Fruit fly (Drosophila melanogaster): ENCODE results near the gene CG13901.

The CG13901 gene

DNA sequence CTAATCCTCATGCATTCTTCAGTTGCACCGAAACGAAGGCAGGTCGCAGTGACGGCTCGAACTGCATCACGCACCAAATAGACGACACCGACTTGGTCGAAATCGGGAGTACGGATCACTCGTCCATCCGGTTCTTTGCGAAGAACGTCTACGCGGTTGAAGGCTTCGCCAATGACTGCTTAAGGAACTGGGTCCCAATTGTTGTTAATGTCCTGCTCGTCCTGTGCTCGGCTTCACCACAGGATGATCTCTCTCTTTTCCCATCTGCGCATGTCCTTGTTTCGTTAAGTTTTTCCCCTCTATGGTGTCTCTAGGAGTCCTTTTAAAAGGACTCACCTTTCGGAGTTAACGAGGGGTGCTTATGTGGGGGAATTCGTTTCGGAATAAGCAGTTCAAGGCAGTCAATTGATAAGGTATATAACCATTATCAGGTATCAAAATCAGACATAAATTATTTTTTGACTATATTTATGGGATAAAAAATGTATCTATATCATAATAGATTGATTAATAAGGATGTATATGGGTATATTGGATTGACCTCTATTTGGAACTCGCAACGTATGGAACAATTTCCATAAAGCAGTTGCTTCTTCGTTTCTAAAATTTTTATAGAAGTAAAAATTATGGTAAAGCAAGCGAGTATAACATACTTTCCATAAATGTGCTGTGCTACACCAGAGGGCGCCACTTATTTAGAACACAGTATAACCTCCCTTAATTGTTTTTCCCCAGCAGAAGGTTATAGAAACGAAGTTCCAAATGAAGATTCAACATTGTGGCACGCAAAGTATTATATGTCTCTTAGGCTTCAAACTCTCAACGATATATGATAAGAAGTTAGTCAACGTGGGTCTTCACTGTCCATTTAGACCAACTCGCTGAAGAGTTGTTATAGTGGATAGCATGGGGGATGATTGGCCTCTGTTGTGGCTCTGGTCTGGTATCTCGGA lies 19.7 kb upstream of the CG13901 start, which contains the start of gene dpr20 (continued):
- TF ChIP-seq run (tag; optimal IDR thresholded peaks at IDR 0.05) (no peak), hbn (GFP tag; IDR thresholded peaks at IDR 0.05; ENCODE audit: partially characterized antibody) (no peak), Hr51 (GFP tag; optimal IDR thresholded peaks at IDR 0.05) (peak; percentile 49 to 61), NFAT (GFP tag; IDR thresholded peaks at IDR 0.05) (peak; percentile 94), Mrtf (GFP tag; IDR thresholded peaks at IDR 0.05) (peak; percentile 83), prd (optimal IDR thresholded peaks at IDR 0.05) (no peak), prd (GFP tag; IDR thresholded peaks at IDR 0.05) (peak; percentile 90), CG17829 (tag; optimal IDR thresholded peaks at IDR 0.05) (peak; percentile 59), lola (GFP tag; optimal IDR thresholded peaks at IDR 0.05) (peak in 1 of 3 experiments; percentile 35), lab (GFP tag; optimal IDR thresholded peaks at IDR 0.05) (peak; percentile 94), pnt (GFP tag; optimal IDR thresholded peaks at IDR 0.05) (peak; percentile 56), Xrp1 (GFP tag; IDR thresholded peaks at IDR 0.05) (peak; percentile 87), GATAe (GFP tag; conservative IDR thresholded peaks at IDR 0.05) (peak; percentile 48), row (GFP tag; IDR thresholded peaks at IDR 0.05) (peak; percentile 93), CoRest (tag; optimal IDR thresholded peaks at IDR 0.05) (peak; percentile 71), p53 (GFP tag; optimal IDR thresholded peaks at IDR 0.05) (no peak), CG7987 (GFP tag; optimal IDR thresholded peaks at IDR 0.05) (peak; percentile 58), CG3163 (GFP tag; optimal IDR thresholded peaks at IDR 0.05) (no peak), toy (GFP tag; IDR thresholded peaks at IDR 0.05) (peak; percentile 66; the same call in 1 of the 2 replicates), CG1792 (GFP tag; optimal IDR thresholded peaks at IDR 0.05) (peak; percentile 76), Camta (GFP tag; optimal IDR thresholded peaks at IDR 0.05) (peak; percentile 65), CG6689 (GFP tag; IDR thresholded peaks at IDR 0.05) (peak; percentile 73), CG1832 (GFP tag; optimal IDR thresholded peaks at IDR 0.05) (no peak), CG5180 (GFP tag; optimal IDR thresholded peaks at IDR 0.05) (peak; percentile 20), CG18011 (GFP tag; optimal IDR thresholded peaks at IDR 0.05) (peak; percentile 40), ind (GFP tag; optimal IDR thresholded peaks at IDR 0.05) (peak; percentile 89), CG4707 (GFP tag; optimal IDR thresholded peaks at IDR 0.05) (peak; percentile 6), crc (GFP tag; optimal IDR thresholded peaks at IDR 0.05) (peak; percentile 55), CTCF (GFP tag; optimal IDR thresholded peaks at IDR 0.05) (peak; percentile 90), gem (tag; optimal IDR thresholded peaks at IDR 0.05) (peak; percentile 77), CG10959 (GFP tag; IDR thresholded peaks at IDR 0.05) (peak; percentile 36), Deaf1 (tag; optimal IDR thresholded peaks at IDR 0.05) (peak; percentile 90), salm (tag; optimal IDR thresholded peaks at IDR 0.05) (no peak), pzg (GFP tag; optimal IDR thresholded peaks at IDR 0.05) (peak; percentile 16), scrt (GFP tag; optimal IDR thresholded peaks at IDR 0.05) (peak; percentile 76), CG10147 (GFP tag; optimal IDR thresholded peaks at IDR 0.05) (peak; percentile 62), Rx (GFP tag; IDR thresholded peaks at IDR 0.05) (peak; percentile 85), mirr (GFP tag; optimal IDR thresholded peaks at IDR 0.05) (peak; percentile 60), CG9932 (GFP tag; IDR thresholded peaks at IDR 0.05) (peak; percentile 90), Fer3 (tag; optimal IDR thresholded peaks at IDR 0.05) (peak; percentile 82), ash1 (GFP tag; optimal IDR thresholded peaks at IDR 0.05) (peak; percentile 49), sna (GFP tag; IDR thresholded peaks at IDR 0.05; ENCODE audit: partially characterized antibody) (no peak), fd102C (GFP tag; optimal IDR thresholded peaks at IDR 0.05) (no peak), CG12236 (GFP tag; optimal IDR thresholded peaks at IDR 0.05) (peak; percentile 26), Ada2b (GFP tag; IDR thresholded peaks at IDR 0.05) (peak; percentile 90), Chrac-16 (GFP tag; optimal IDR thresholded peaks at IDR 0.05) (peak; percentile 75), CG4282 (GFP tag; optimal IDR thresholded peaks at IDR 0.05) (peak; percentile 15), CG18476 (GFP tag; optimal IDR thresholded peaks at IDR 0.05) (peak; percentile 32)

All from whole organism, embryonic.